Fruit fly (Drosophila melanogaster) whole organism, embryonic: Measurements from ENCODE around the gene Snx6.
A peak's percentile ranks its signal among the peaks of the same experiment; 100 is the strongest.

Source experiments
- Bdp1 ChIP-seq: fragments of 200-800 bp; sonication (Bioruptor generic); optimal IDR thresholded peaks from 3 replicates; lab custom pipeline; 2016; ENCODE audit warnings: missing biosample characterization, missing genetic modification characterization
- CG10431 ChIP-seq: fragments of 200-800 bp; sonication (Bioruptor generic); optimal IDR thresholded peaks from 3 replicates; lab custom pipeline; 2018; ENCODE audit warnings: missing biosample characterization, mild to moderate bottlenecking, missing genetic modification characterization
- CG10979 ChIP-seq: fragments of 200-800 bp; sonication (Bioruptor generic); optimal IDR thresholded peaks from 2 replicates; lab custom pipeline; 2018; ENCODE audit warnings: missing biosample characterization, mild to moderate bottlenecking, missing genetic modification characterization, moderate library complexity
- CG12071 ChIP-seq: fragments of 200-800 bp; sonication (Bioruptor generic); optimal IDR thresholded peaks from 3 replicates; lab custom pipeline; 2018; ENCODE audit warnings: missing biosample characterization, mild to moderate bottlenecking, missing genetic modification characterization
- CG12744 ChIP-seq: fragments of 200-800 bp; sonication (Bioruptor generic); optimal IDR thresholded peaks from 2 replicates; lab custom pipeline; 2016; ENCODE audit warnings: missing biosample characterization, missing genetic modification characterization
- CG14050 ChIP-seq: fragments of 200-800 bp; sonication (Bioruptor generic); IDR thresholded peaks from 3 replicates; pipeline ENCODE4 v1.3.6; 2022; ENCODE audit warnings: missing biosample characterization, missing genetic modification characterization
- CG15011 ChIP-seq: fragments of 200-800 bp; sonication (Bioruptor generic); optimal IDR thresholded peaks from 3 replicates; lab custom pipeline; 2018; ENCODE audit warnings: missing biosample characterization, mild to moderate bottlenecking, missing genetic modification characterization
- CG1529 ChIP-seq: fragments of 200-800 bp; sonication (Bioruptor generic); optimal IDR thresholded peaks from 3 replicates; lab custom pipeline; 2018; ENCODE audit warnings: missing biosample characterization, missing genetic modification characterization
- CG18262 ChIP-seq: fragments of 200-800 bp; optimal IDR thresholded peaks from 3 replicates; lab custom pipeline; 2019; ENCODE audit warnings: missing biosample characterization, mild to moderate bottlenecking, missing genetic modification characterization, moderate library complexity
- CG2129 ChIP-seq: fragments of 200-800 bp; sonication (Bioruptor generic); IDR thresholded peaks from 2 replicates; pipeline ENCODE4 v1.3.6; 2022; ENCODE audit warnings: missing biosample characterization, missing genetic modification characterization; ENCODE audit not compliant: partially characterized antibody
- CG30020 ChIP-seq: fragments of 200-800 bp; optimal IDR thresholded peaks from 2 replicates; lab custom pipeline; 2019; ENCODE audit warnings: missing biosample characterization, mild to moderate bottlenecking, missing genetic modification characterization, moderate library complexity
- CG3163 ChIP-seq: fragments of 200-800 bp; sonication (Bioruptor generic); optimal IDR thresholded peaks from 3 replicates; lab custom pipeline; 2016; ENCODE audit warnings: missing biosample characterization, missing genetic modification characterization
- CG32532 ChIP-seq: fragments of 200-800 bp; sonication (Bioruptor generic); IDR thresholded peaks from 2 replicates; pipeline ENCODE4 v1.3.6; 2022; ENCODE audit warnings: missing biosample characterization, missing genetic modification characterization
- CG32767 ChIP-seq: fragments of 200-800 bp; sonication (Bioruptor generic); IDR thresholded peaks from 2 replicates; pipeline ENCODE4 v1.3.6; 2022; ENCODE audit warnings: missing biosample characterization, missing genetic modification characterization
- CG4282 ChIP-seq: fragments of 200-800 bp; sonication (Bioruptor generic); optimal IDR thresholded peaks from 2 replicates; lab custom pipeline; 2016; ENCODE audit warnings: missing biosample characterization, missing genetic modification characterization
- CG4360 ChIP-seq: fragments of 200-800 bp; sonication (Bioruptor generic); IDR thresholded peaks from 2 replicates; pipeline ENCODE4 v1.3.6; 2022; ENCODE audit warnings: missing biosample characterization, missing genetic modification characterization
- CG6689 ChIP-seq: fragments of 200-800 bp; sonication (Bioruptor generic); IDR thresholded peaks from 2 replicates; pipeline ENCODE4 v1.3.6; 2022; ENCODE audit warnings: missing biosample characterization, missing genetic modification characterization
- CG8944 ChIP-seq: fragments of 200-800 bp; sonication (Bioruptor generic); optimal IDR thresholded peaks from 3 replicates; lab custom pipeline; 2016; ENCODE audit warnings: missing biosample characterization, missing genetic modification characterization
- CHES-1-like ChIP-seq: fragments of 200-800 bp; sonication (Bioruptor generic); optimal IDR thresholded peaks from 2 replicates; lab custom pipeline; 2016; ENCODE audit warnings: missing biosample characterization, missing genetic modification characterization
- CoRest ChIP-seq: fragments of 200-800 bp; sonication (Bioruptor generic); optimal IDR thresholded peaks from 3 replicates; lab custom pipeline; 2018; ENCODE audit warnings: missing biosample characterization, mild to moderate bottlenecking, missing genetic modification characterization, moderate library complexity
- Dbx ChIP-seq: fragments of 200-800 bp; sonication (Bioruptor generic); IDR thresholded peaks from 3 replicates; pipeline ENCODE4 v1.3.6; 2022; ENCODE audit warnings: missing biosample characterization, missing genetic modification characterization
- Doc2 ChIP-seq: fragments of 200-800 bp; sonication (Bioruptor generic); IDR thresholded peaks from 2 replicates; pipeline ENCODE4 v1.3.6; 2022; ENCODE audit warnings: missing biosample characterization, missing genetic modification characterization
- Fer1 ChIP-seq: fragments of 200-800 bp; sonication (Bioruptor generic); optimal IDR thresholded peaks from 2 replicates; lab custom pipeline; 2017; ENCODE audit warnings: missing biosample characterization, mild to moderate bottlenecking, missing genetic modification characterization
- GATAe ChIP-seq: fragments of 200-800 bp; sonication (Bioruptor generic); conservative IDR thresholded peaks from 2 replicates; pipeline ENCODE4 v1.3.6; 2022; ENCODE audit warnings: missing biosample characterization, missing genetic modification characterization
- Kr ChIP-seq: fragments of 200-800 bp; sonication (Bioruptor generic); optimal IDR thresholded peaks from 2 replicates; lab custom pipeline; 2017; ENCODE audit warnings: missing biosample characterization, mild to moderate bottlenecking, missing genetic modification characterization
- Meics ChIP-seq: fragments of 200-800 bp; sonication (Bioruptor generic); optimal IDR thresholded peaks from 2 replicates; lab custom pipeline; 2017; ENCODE audit warnings: missing biosample characterization, mild to moderate bottlenecking, missing genetic modification characterization
- Myb ChIP-seq: fragments of 200-800 bp; sonication (Bioruptor generic); optimal IDR thresholded peaks from 2 replicates; lab custom pipeline; 2016; ENCODE audit warnings: missing biosample characterization, missing genetic modification characterization
- NFAT ChIP-seq: fragments of 200-800 bp; sonication (Bioruptor generic); IDR thresholded peaks from 2 replicates; pipeline ENCODE4 v1.3.6; 2022; ENCODE audit warnings: missing biosample characterization, missing genetic modification characterization
- Nf-YB ChIP-seq: fragments of 200-800 bp; sonication (Bioruptor generic); optimal IDR thresholded peaks from 3 replicates; lab custom pipeline; 2019; ENCODE audit warnings: missing biosample characterization, mild to moderate bottlenecking, missing genetic modification characterization, moderate library complexity
- Ptx1 ChIP-seq: fragments of 200-800 bp; sonication (Bioruptor generic); IDR thresholded peaks from 2 replicates; pipeline ENCODE4 v1.3.6; 2022; ENCODE audit warnings: missing biosample characterization, missing genetic modification characterization
- Sry-β ChIP-seq: fragments of 200-800 bp; sonication (Bioruptor generic); optimal IDR thresholded peaks from 2 replicates; lab custom pipeline; 2018; ENCODE audit warnings: missing biosample characterization, mild to moderate bottlenecking, missing genetic modification characterization, moderate library complexity
- Xbp1 ChIP-seq: fragments of 200-800 bp; sonication (Bioruptor generic); optimal IDR thresholded peaks from 3 replicates; lab custom pipeline; 2016; ENCODE audit warnings: missing biosample characterization, mild to moderate bottlenecking, missing genetic modification characterization
- ac ChIP-seq: fragments of 200-800 bp; sonication (Bioruptor generic); optimal IDR thresholded peaks from 3 replicates; lab custom pipeline; 2017; ENCODE audit warnings: missing biosample characterization, mild to moderate bottlenecking, missing genetic modification characterization
- amos ChIP-seq: fragments of 200-800 bp; sonication (Bioruptor generic); IDR thresholded peaks from 2 replicates; pipeline ENCODE4 v1.3.6; 2022; ENCODE audit warnings: missing biosample characterization, missing genetic modification characterization; ENCODE audit not compliant: partially characterized antibody
- ato ChIP-seq: fragments of 200-800 bp; sonication (Bioruptor generic); IDR thresholded peaks from 2 replicates; pipeline ENCODE4 v1.3.6; 2022; ENCODE audit warnings: missing biosample characterization, missing genetic modification characterization; ENCODE audit not compliant: partially characterized antibody
- chinmo ChIP-seq: fragments of 200-800 bp; sonication (Bioruptor generic); IDR thresholded peaks from 4 replicates; pipeline ENCODE4 v1.3.6; 2022; ENCODE audit warnings: missing biosample characterization, missing genetic modification characterization; ENCODE audit not compliant: partially characterized antibody
- chm ChIP-seq: fragments of 200-800 bp; sonication (Bioruptor generic); IDR thresholded peaks from 2 replicates; pipeline ENCODE4 v1.3.6; 2022; ENCODE audit warnings: missing biosample characterization, missing genetic modification characterization
- her ChIP-seq: fragments of 200-800 bp; sonication (Bioruptor generic); optimal IDR thresholded peaks from 2 replicates; lab custom pipeline; 2016; ENCODE audit warnings: missing biosample characterization, missing genetic modification characterization
- jigr1 ChIP-seq: fragments of 200-800 bp; sonication (Bioruptor generic); IDR thresholded peaks from 3 replicates; pipeline ENCODE4 v1.3.6; 2022; ENCODE audit warnings: missing biosample characterization, missing genetic modification characterization
- lov ChIP-seq, 2 experiments: fragments of 200-800 bp in 1 of 2; fragments of >200 bp in 1 of 2; sonication (Bioruptor generic) in 1 of 2; IDR thresholded peaks in 1 of 2; optimal IDR thresholded peaks in 1 of 2; 2 replicates in 1 of 2; 3 replicates in 1 of 2; pipeline versions ENCODE4 v1.3.6 to Lab custom; 2017 to 2022; ENCODE audit warnings: missing biosample characterization in 1 of 2, missing genetic modification characterization in 1 of 2
- mam ChIP-seq: fragments of 200-800 bp; sonication (Bioruptor generic); optimal IDR thresholded peaks from 3 replicates; lab custom pipeline; 2016; ENCODE audit warnings: missing biosample characterization, missing genetic modification characterization
- oc ChIP-seq: fragments of 200-800 bp; sonication (Bioruptor generic); optimal IDR thresholded peaks from 2 replicates; lab custom pipeline; 2018; ENCODE audit warnings: missing biosample characterization, mild to moderate bottlenecking, missing genetic modification characterization, moderate library complexity
- odd ChIP-seq: fragments of 200-800 bp; sonication (Bioruptor generic); optimal IDR thresholded peaks from 2 replicates; lab custom pipeline; 2017; ENCODE audit warnings: missing biosample characterization, mild to moderate bottlenecking, missing genetic modification characterization
- otp ChIP-seq: fragments of 200-800 bp; sonication (Bioruptor generic); IDR thresholded peaks from 3 replicates; pipeline ENCODE4, ENCODE4 v1.3.6; 2022; ENCODE audit warnings: missing biosample characterization, missing genetic modification characterization
- peb ChIP-seq: fragments of 200-800 bp; sonication (Bioruptor generic); IDR thresholded peaks from 2 replicates; pipeline ENCODE4 v1.3.6; 2022; ENCODE audit warnings: missing biosample characterization, missing genetic modification characterization
- pita ChIP-seq: fragments of 200-800 bp; sonication (Bioruptor generic); optimal IDR thresholded peaks from 2 replicates; lab custom pipeline; 2017; ENCODE audit warnings: missing biosample characterization, mild to moderate bottlenecking, missing genetic modification characterization
- pros ChIP-seq: fragments of 200-800 bp; sonication (Bioruptor generic); optimal IDR thresholded peaks from 3 replicates; lab custom pipeline; 2019; ENCODE audit warnings: missing biosample characterization, mild to moderate bottlenecking, missing genetic modification characterization, moderate library complexity
- rib ChIP-seq: fragments of 200-800 bp; sonication (Bioruptor generic); IDR thresholded peaks from 2 replicates; pipeline ENCODE4 v1.3.6; 2022; ENCODE audit warnings: missing biosample characterization, missing genetic modification characterization
- tll ChIP-seq, 2 experiments: fragments of 200-800 bp in 1 of 2; fragments of >200 bp in 1 of 2; sonication (Bioruptor generic) in 1 of 2; optimal IDR thresholded peaks; 2 replicates each; lab custom pipeline; 2017 to 2019; ENCODE audit warnings: missing biosample characterization in 2 of 2, missing genetic modification characterization in 2 of 2, mild to moderate bottlenecking in 1 of 2, moderate library complexity in 1 of 2
- unc-4 ChIP-seq: fragments of 200-800 bp; sonication (Bioruptor generic); IDR thresholded peaks from 2 replicates; pipeline ENCODE4 v1.3.6; 2022; ENCODE audit warnings: missing biosample characterization, missing genetic modification characterization; ENCODE audit not compliant: partially characterized antibody

Snx6 gene

DNA sequence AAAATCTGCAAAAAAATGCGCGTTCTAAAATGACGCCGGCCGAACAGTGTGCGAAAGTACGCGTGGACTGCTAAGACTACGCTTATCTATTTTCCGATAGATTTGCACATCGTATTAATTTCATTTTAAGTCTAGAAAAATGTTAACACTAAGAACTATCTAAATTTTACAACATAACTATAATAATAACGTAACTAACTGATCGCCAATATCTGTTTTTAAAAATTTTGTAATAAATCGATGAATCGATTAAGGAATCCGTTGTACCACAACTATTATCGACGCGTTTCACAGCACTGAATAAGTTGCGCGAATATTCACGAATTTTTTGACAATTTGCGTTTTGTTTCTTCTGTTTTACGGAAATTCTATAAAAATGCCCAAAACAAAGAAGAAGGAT, 9.5 kb downstream of the Snx6 start, which contains the start of gene Ssb-c31a (continued):
- TF ChIP-seq jigr1 (GFP tag; lab: Robert Waterston, UW) (no peak), lov (optimal IDR thresholded peaks at IDR 0.05; lab: Kevin White, UChicago) (no peak), lov (GFP tag; IDR thresholded peaks at IDR 0.05; lab: Robert Waterston, UW) (no peak), CG32532 (GFP tag; lab: Robert Waterston, UW) (0 out of 2 replicates have a peak, but pooled peaks have one; percentile 17), Sry-β (no peak), CG4282 (no peak), her (GFP tag; lab: Kevin White, UChicago) (peak; percentile 5), CG30020 (tag; lab: Kevin White, UChicago) (peak; percentile 56), rib (GFP tag; lab: Robert Waterston, UW) (0 out of 2 replicates have a peak, but pooled peaks have one; percentile 17), CG4360 (GFP tag; lab: Robert Waterston, UW) (no peak), chm (GFP tag; lab: Robert Waterston, UW) (no peak), ato (no peak), CG12071 (GFP tag; lab: Kevin White, UChicago) (no peak), Bdp1 (no peak), pita (no peak), Myb (GFP tag; lab: Kevin White, UChicago) (peak; percentile 35), Doc2 (no peak), otp (GFP tag; lab: Robert Waterston, UW) (no peak), pros (GFP tag; lab: Kevin White, UChicago) (no peak), Ptx1 (peak; percentile 35; the same call in 1 of the 2 replicates), Dbx (GFP tag; lab: Robert Waterston, UW) (peak; percentile 63), CG3163 (GFP tag; lab: Kevin White, UChicago) (peak; percentile 22), NFAT (GFP tag; lab: Robert Waterston, UW) (no peak), CG18262 (peak; percentile 58), CG1529 (peak; percentile 23), CG15011 (GFP tag; lab: Kevin White, UChicago) (no peak), CG8944 (no peak), ac (GFP tag; lab: Kevin White, UChicago) (no peak), CG12744 (GFP tag; lab: Kevin White, UChicago) (peak; percentile 35), odd (GFP tag; lab: Kevin White, UChicago) (peak; percentile 14), chinmo (0 out of 4 replicates have a peak, but pooled peaks have one; percentile 47), GATAe (peak; percentile 68), unc-4 (GFP tag; lab: Robert Waterston, UW) (peak; percentile 80), mam (peak; percentile 69), CHES-1-like (GFP tag; lab: Kevin White, UChicago) (peak; percentile 39), Xbp1 (GFP tag; lab: Kevin White, UChicago) (peak; percentile 69), CG32767 (no peak), Fer1 (peak; percentile 58), CG10431 (GFP tag; lab: Kevin White, UChicago) (peak; percentile 6), peb (no peak), CoRest (peak; percentile 60), amos (peak; percentile 71), tll (GFP tag; optimal IDR thresholded peaks at IDR 0.05; lab: Kevin White, UChicago) (peak in 1 of 2 experiments; percentile 21), Nf-YB (GFP tag; lab: Kevin White, UChicago) (no peak), CG2129 (peak; percentile 76), CG14050 (no peak), CG6689 (peak; percentile 45), CG10979 (tag; lab: Kevin White, UChicago) (peak; percentile 32), Meics (GFP tag; lab: Kevin White, UChicago) (peak; percentile 30), oc (tag; lab: Kevin White, UChicago) (no peak), Kr (GFP tag; lab: Kevin White, UChicago) (no peak)
